Worm (Caenorhabditis elegans) whole organism, young adult: ENCODE measurements around the gene dhcr-7.

Experiments used
- D2030.7 ChIP-seq: fragments of 200-800 bp; sonication (Bioruptor generic); IDR thresholded peaks from 2 replicates; pipeline ENCODE4 v1.3.6; 2022; ENCODE audit warnings: missing genetic modification reagents, missing genetic modification characterization, missing compliant biosample characterization
- dox-1 ChIP-seq: fragments of 200-800 bp; sonication (Bioruptor generic); IDR thresholded peaks from 2 replicates; pipeline ENCODE4 v1.3.6; 2022; ENCODE audit warnings: missing genetic modification reagents, missing genetic modification characterization, missing compliant biosample characterization
- him-1 ChIP-seq: sonication (generic microtip); optimal IDR thresholded peaks from 2 replicates; lab custom pipeline; 2016; ENCODE audit warnings: missing genotype, missing genetic modification reagents, missing genetic modification characterization, missing compliant biosample characterization
- madf-6 ChIP-seq: fragments of 200-800 bp; sonication (Bioruptor generic); IDR thresholded peaks from 2 replicates; pipeline ENCODE4 v1.3.6; 2022; ENCODE audit warnings: missing genetic modification reagents, missing genetic modification characterization, missing compliant biosample characterization
- nfyb-1 ChIP-seq: fragments of 200-800 bp; sonication (Bioruptor generic); IDR thresholded peaks from 2 replicates; pipeline ENCODE4 v1.3.6; 2022; ENCODE audit warnings: missing genetic modification reagents, missing genetic modification characterization, missing compliant biosample characterization
- xnd-1 ChIP-seq: sonication (generic microtip); optimal IDR thresholded peaks from 2 replicates; lab custom pipeline; 2016; ENCODE audit warnings: missing genotype, missing genetic modification reagents, missing genetic modification characterization, missing compliant biosample characterization

The dhcr-7 gene

DNA sequence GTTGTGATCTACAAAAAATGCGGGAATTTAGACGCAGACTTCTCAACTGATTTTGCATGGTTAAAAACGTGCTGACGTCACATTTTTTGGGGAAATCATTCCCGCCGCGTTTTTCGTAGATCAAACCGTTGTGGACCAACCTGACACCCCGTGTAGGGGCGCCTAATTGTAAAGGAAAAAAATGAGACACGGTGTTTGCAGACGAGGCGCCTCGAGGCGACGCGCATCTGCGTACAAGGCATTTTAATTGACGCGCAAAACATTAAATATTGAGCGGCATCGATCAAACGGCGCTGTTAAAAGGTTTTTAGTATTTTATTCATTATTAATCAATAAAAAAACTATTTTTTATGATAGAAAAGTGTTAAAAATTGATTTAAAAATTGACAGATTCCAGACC, 53.8 kb downstream of the dhcr-7 start:
- peak; percentile 49 for TF ChIP-seq him-1 (tag; lab: Kevin White, UChicago)
- 0 out of 2 replicates have a peak, but pooled peaks have one; percentile 49 for TF ChIP-seq nfyb-1
- 0 out of 2 replicates have a peak, but pooled peaks have one; percentile 35 for TF ChIP-seq D2030.7 (GFP tag; lab: Robert Waterston, UW)
- peak; percentile 56 for TF ChIP-seq xnd-1 (tag; lab: Kevin White, UChicago)
- peak; percentile 33; the same call in 1 of the 2 replicates for TF ChIP-seq dox-1 (GFP tag; lab: Robert Waterston, UW)
- peak; percentile 70 for TF ChIP-seq madf-6 (GFP tag; lab: Robert Waterston, UW)
